Worm (Caenorhabditis elegans): Measurements from ENCODE around the gene Y48A6B.8.

Gene Y48A6B.8

ce11 chrIII:11012264-11012663 is 17.0 kb downstream of the Y48A6B.8 start, which contains the start of gene kvs-4:
TSS of gene kvs-4 (plus strand) at chrIII:11012564.
- TF ChIP-seq mls-2 (tag; optimal IDR thresholded peaks at IDR 0.05) (no peak), unc-62 (GFP tag; optimal IDR thresholded peaks at IDR 0.05) (no peak), lin-13 (tag; optimal IDR thresholded peaks at IDR 0.05) (no peak), bed-3 (GFP tag; optimal IDR thresholded peaks at IDR 0.05) (no peak), ham-2 (GFP tag; optimal IDR thresholded peaks at IDR 0.05) (no peak), drap-1 (GFP tag; optimal IDR thresholded peaks at IDR 0.05) (no peak), blmp-1 (tag; optimal IDR thresholded peaks at IDR 0.05) (no peak), nhr-76 (tag; optimal IDR thresholded peaks at IDR 0.05) (no peak), pha-4 (tag; optimal IDR thresholded peaks at IDR 0.05) (no peak), ztf-11 (tag; optimal IDR thresholded peaks at IDR 0.05) (no peak), mab-5 (tag; optimal IDR thresholded peaks at IDR 0.05) (no peak), nhr-12 (tag; optimal IDR thresholded peaks at IDR 0.05) (no peak), sem-2 (GFP tag; optimal IDR thresholded peaks at IDR 0.05) (no peak), ces-1 (GFP tag; optimal IDR thresholded peaks at IDR 0.05) (no peak)

- no peak for TF ChIP-seq tbx-8 (GFP tag; optimal IDR thresholded peaks at IDR 0.05)
- TF ChIP-seq blmp-1 (tag; optimal IDR thresholded peaks at IDR 0.05), result no peak
- TF ChIP-seq mep-1 (tag; optimal IDR thresholded peaks at IDR 0.05), result no peak
- TF ChIP-seq lin-13 (tag; optimal IDR thresholded peaks at IDR 0.05), result no peak
- no peak for TF ChIP-seq ceh-39 (tag; optimal IDR thresholded peaks at IDR 0.05)
- no peak for TF ChIP-seq hlh-1 (tag; optimal IDR thresholded peaks at IDR 0.05)
- no peak for TF ChIP-seq unc-62 (GFP tag; optimal IDR thresholded peaks at IDR 0.05)
- TF ChIP-seq ceh-83 (GFP tag; optimal IDR thresholded peaks at IDR 0.05), result no peak
- TF ChIP-seq elt-1 (tag; optimal IDR thresholded peaks at IDR 0.05; ENCODE audit: borderline replicate concordance, insufficient read depth), result no peak
- TF ChIP-seq pha-4 (tag; optimal IDR thresholded peaks at IDR 0.05), result no peak
- TF ChIP-seq sem-2 (GFP tag; optimal IDR thresholded peaks at IDR 0.05), result no peak
- no peak for TF ChIP-seq unc-120 (tag; optimal IDR thresholded peaks at IDR 0.05; ENCODE audit: poor library complexity, severe bottlenecking)
These were observed 18.6 kb downstream of the Y48A6B.8 start for ce11 chrIII:11010597-11010996.

ce11 chrIII:11008869-11009268 is 20.4 kb downstream of the Y48A6B.8 start, which contains the start of gene exos-1:
TSS of gene exos-1 (plus strand) at chrIII:11009043.
- no peak for TF ChIP-seq hlh-1 (tag; optimal IDR thresholded peaks at IDR 0.05)
- TF ChIP-seq blmp-1 (tag; optimal IDR thresholded peaks at IDR 0.05), result no peak
- no peak for TF ChIP-seq unc-39 (tag; optimal IDR thresholded peaks at IDR 0.05)
- no peak for TF ChIP-seq nhr-2 (tag; optimal IDR thresholded peaks at IDR 0.05)
- TF ChIP-seq mls-2 (tag; optimal IDR thresholded peaks at IDR 0.05), result no peak
- TF ChIP-seq snpc-4 (tag; optimal IDR thresholded peaks at IDR 0.05), result no peak

ce11 chrIII:11007552-11008272 is 21.5 kb downstream of the Y48A6B.8 start, which contains the start of the genes fipr-17 and Y48A6B.3:
TSS of gene fipr-17 (minus strand) at chrIII:11007602.
TSS of gene Y48A6B.3 (plus strand) at chrIII:11008222.
- TF ChIP-seq lsy-2 (tag; optimal IDR thresholded peaks at IDR 0.05) (peak; percentile 84), blmp-1 (tag; optimal IDR thresholded peaks at IDR 0.05) (peak; percentile 36), unc-120 (tag; optimal IDR thresholded peaks at IDR 0.05; ENCODE audit: poor library complexity, severe bottlenecking) (no peak), nhr-12 (tag; optimal IDR thresholded peaks at IDR 0.05) (no peak), unc-39 (tag; optimal IDR thresholded peaks at IDR 0.05) (no peak), sptf-1 (tag; optimal IDR thresholded peaks at IDR 0.05) (peak; percentile 47), mep-1 (tag; optimal IDR thresholded peaks at IDR 0.05) (peak; percentile 91), unc-62 (GFP tag; optimal IDR thresholded peaks at IDR 0.05) (peak; percentile 6), ceh-39 (tag; optimal IDR thresholded peaks at IDR 0.05) (peak; percentile 85), lin-13 (tag; optimal IDR thresholded peaks at IDR 0.05) (peak; percentile 71), hlh-1 (tag; optimal IDR thresholded peaks at IDR 0.05) (peak; percentile 3), nhr-237 (tag; optimal IDR thresholded peaks at IDR 0.05) (peak; percentile 91), pha-4 (tag; optimal IDR thresholded peaks at IDR 0.05) (peak; percentile 64), ces-1 (GFP tag; optimal IDR thresholded peaks at IDR 0.05) (peak; percentile 87), mls-2 (tag; optimal IDR thresholded peaks at IDR 0.05) (no peak), elt-1 (tag; optimal IDR thresholded peaks at IDR 0.05; ENCODE audit: borderline replicate concordance, insufficient read depth) (no peak)

ce11 chrIII:11002808-11003207 is 26.4 kb downstream of the Y48A6B.8 start:
- TF ChIP-seq mep-1 (tag; optimal IDR thresholded peaks at IDR 0.05), result no peak
- TF ChIP-seq nhr-2 (tag; optimal IDR thresholded peaks at IDR 0.05), result no peak
- no peak for TF ChIP-seq unc-39 (tag; optimal IDR thresholded peaks at IDR 0.05)
- no peak for TF ChIP-seq cnd-1 (tag; optimal IDR thresholded peaks at IDR 0.05)
- no peak for TF ChIP-seq ham-2 (GFP tag; optimal IDR thresholded peaks at IDR 0.05)
- TF ChIP-seq unc-62 (GFP tag; optimal IDR thresholded peaks at IDR 0.05), result no peak
- no peak for TF ChIP-seq flh-1 (GFP tag; optimal IDR thresholded peaks at IDR 0.05)
- no peak for TF ChIP-seq hlh-1 (tag; optimal IDR thresholded peaks at IDR 0.05)
- TF ChIP-seq nhr-237 (tag; optimal IDR thresholded peaks at IDR 0.05), result no peak
- TF ChIP-seq blmp-1 (tag; optimal IDR thresholded peaks at IDR 0.05), result no peak
- TF ChIP-seq zip-8 (tag; optimal IDR thresholded peaks at IDR 0.05), result no peak
- no peak for TF ChIP-seq mab-5 (tag; optimal IDR thresholded peaks at IDR 0.05)

All from whole organism, mixed stage, embryonic.